Fruit fly (Drosophila melanogaster) whole organism, embryonic: ENCODE results near the gene Ire1.

Experiments used
- Adf1 ChIP-seq: fragments of 200-800 bp; sonication (Bioruptor generic); IDR thresholded peaks from 2 replicates; pipeline ENCODE4 v1.3.6; 2022; ENCODE audit warnings: missing biosample characterization, missing genetic modification characterization
- Aef1 ChIP-seq: fragments of 200-800 bp; sonication (Bioruptor generic); IDR thresholded peaks from 3 replicates; pipeline ENCODE4 v1.3.6; 2022; ENCODE audit warnings: missing biosample characterization, missing genetic modification characterization
- Antp ChIP-seq: fragments of 200-800 bp; sonication (Bioruptor generic); optimal IDR thresholded peaks from 3 replicates; lab custom pipeline; 2016; ENCODE audit warnings: missing biosample characterization, missing genetic modification characterization
- CG12299 ChIP-seq: fragments of 200-800 bp; sonication (Bioruptor generic); optimal IDR thresholded peaks from 2 replicates; lab custom pipeline; 2018; ENCODE audit warnings: missing biosample characterization, mild to moderate bottlenecking, missing genetic modification characterization
- CG16813 ChIP-seq: fragments of 200-800 bp; sonication (Bioruptor generic); IDR thresholded peaks from 3 replicates; pipeline ENCODE4 v1.3.6; 2022; ENCODE audit warnings: missing biosample characterization, missing genetic modification characterization; ENCODE audit not compliant: partially characterized antibody
- CG17328 ChIP-seq: fragments of 200-800 bp; sonication (Bioruptor generic); IDR thresholded peaks from 2 replicates; pipeline ENCODE4 v1.3.6; 2022; ENCODE audit warnings: missing biosample characterization, missing genetic modification characterization
- CG17359 ChIP-seq: fragments of 200-800 bp; sonication (Bioruptor generic); optimal IDR thresholded peaks from 3 replicates; lab custom pipeline; 2018; ENCODE audit warnings: missing biosample characterization, mild to moderate bottlenecking, missing genetic modification characterization, moderate library complexity
- CG1832 ChIP-seq: fragments of 200-800 bp; sonication (Bioruptor generic); optimal IDR thresholded peaks from 2 replicates; lab custom pipeline; 2017; ENCODE audit warnings: missing biosample characterization, mild to moderate bottlenecking, missing genetic modification characterization, inconsistent platforms
- CG3281 ChIP-seq: fragments of 200-800 bp; sonication (Bioruptor generic); optimal IDR thresholded peaks from 3 replicates; lab custom pipeline; 2017; ENCODE audit warnings: missing biosample characterization, mild to moderate bottlenecking, missing genetic modification characterization
- CG3407 ChIP-seq: fragments of 200-800 bp; sonication (Bioruptor generic); optimal IDR thresholded peaks from 2 replicates; lab custom pipeline; 2018; ENCODE audit warnings: missing biosample characterization, mild to moderate bottlenecking, missing genetic modification characterization
- CG4328 ChIP-seq: fragments of 200-800 bp; sonication (Bioruptor generic); optimal IDR thresholded peaks from 3 replicates; lab custom pipeline; 2017; ENCODE audit warnings: missing biosample characterization, missing genetic modification reagents, missing genetic modification characterization
- CG7271 ChIP-seq: fragments of 200-800 bp; sonication (Bioruptor generic); optimal IDR thresholded peaks from 2 replicates; lab custom pipeline; 2018; ENCODE audit warnings: missing biosample characterization, mild to moderate bottlenecking, missing genetic modification characterization, moderate library complexity
- CG8281 ChIP-seq: fragments of 200-800 bp; sonication (Bioruptor generic); optimal IDR thresholded peaks from 2 replicates; lab custom pipeline; 2018; ENCODE audit warnings: missing biosample characterization, mild to moderate bottlenecking, missing genetic modification characterization, moderate library complexity
- CG9932 ChIP-seq: fragments of 200-800 bp; sonication (Bioruptor generic); IDR thresholded peaks from 2 replicates; pipeline ENCODE4 v1.3.6; 2022; ENCODE audit warnings: missing biosample characterization, missing genetic modification characterization
- Chrac-16 ChIP-seq: fragments of 200-800 bp; sonication (Bioruptor generic); optimal IDR thresholded peaks from 3 replicates; lab custom pipeline; 2016; ENCODE audit warnings: missing biosample characterization, missing genetic modification characterization
- CrebB ChIP-seq: fragments of 200-800 bp; sonication (Bioruptor generic); optimal IDR thresholded peaks from 3 replicates; lab custom pipeline; 2018; ENCODE audit warnings: missing biosample characterization, mild to moderate bottlenecking, missing genetic modification characterization
- Dad ChIP-seq: fragments of 200-800 bp; sonication (Bioruptor generic); optimal IDR thresholded peaks from 3 replicates; lab custom pipeline; 2016; ENCODE audit warnings: missing biosample characterization, missing genetic modification characterization
- Fer1 ChIP-seq: fragments of 200-800 bp; sonication (Bioruptor generic); optimal IDR thresholded peaks from 2 replicates; lab custom pipeline; 2017; ENCODE audit warnings: missing biosample characterization, mild to moderate bottlenecking, missing genetic modification characterization
- Fer3 ChIP-seq: fragments of 200-800 bp; sonication (Bioruptor generic); optimal IDR thresholded peaks from 2 replicates; lab custom pipeline; 2018; ENCODE audit warnings: missing biosample characterization, mild to moderate bottlenecking, missing genetic modification characterization, moderate library complexity
- Gsc ChIP-seq: fragments of 200-800 bp; sonication (Bioruptor generic); IDR thresholded peaks from 2 replicates; pipeline ENCODE4 v1.3.6; 2022; ENCODE audit warnings: missing biosample characterization, missing genetic modification characterization
- H2.0 ChIP-seq: fragments of 200-800 bp; sonication (Bioruptor generic); IDR thresholded peaks from 2 replicates; pipeline ENCODE4 v1.3.6; 2022; ENCODE audit warnings: missing biosample characterization, missing genetic modification characterization
- Hand ChIP-seq: fragments of 200-800 bp; sonication (Bioruptor generic); optimal IDR thresholded peaks from 2 replicates; lab custom pipeline; 2017; ENCODE audit warnings: mild to moderate bottlenecking, missing biosample characterization, missing genetic modification reagents, missing genetic modification characterization
- Hey ChIP-seq: fragments of 200-800 bp; sonication (Bioruptor generic); optimal IDR thresholded peaks from 3 replicates; lab custom pipeline; 2018; ENCODE audit warnings: missing biosample characterization, mild to moderate bottlenecking, missing genetic modification characterization
- MESR4 ChIP-seq: fragments of 200-800 bp; sonication (Bioruptor generic); optimal IDR thresholded peaks from 2 replicates; lab custom pipeline; 2018; ENCODE audit warnings: missing biosample characterization, mild to moderate bottlenecking, missing genetic modification characterization, moderate library complexity
- Mrtf ChIP-seq: fragments of 200-800 bp; sonication (Bioruptor generic); IDR thresholded peaks from 3 replicates; pipeline ENCODE4 v1.3.6; 2022; ENCODE audit warnings: missing biosample characterization, missing genetic modification characterization
- NC2β ChIP-seq: fragments of 200-800 bp; sonication (Bioruptor generic); optimal IDR thresholded peaks from 2 replicates; lab custom pipeline; 2016; ENCODE audit warnings: missing biosample characterization, missing genetic modification characterization
- NFAT ChIP-seq: fragments of 200-800 bp; sonication (Bioruptor generic); IDR thresholded peaks from 2 replicates; pipeline ENCODE4 v1.3.6; 2022; ENCODE audit warnings: missing biosample characterization, missing genetic modification characterization
- Nf-YA ChIP-seq: fragments of 200-800 bp; sonication (Bioruptor generic); IDR thresholded peaks from 2 replicates; pipeline ENCODE4 v1.3.6; 2022; ENCODE audit warnings: missing biosample characterization, missing genetic modification characterization
- Oaz ChIP-seq: fragments of 200-800 bp; sonication (Bioruptor generic); IDR thresholded peaks from 2 replicates; pipeline ENCODE4 v1.3.6; 2022; ENCODE audit warnings: missing biosample characterization, missing genetic modification characterization
- Pdp1 ChIP-seq, 2 experiments: fragments of 200-800 bp; sonication (Bioruptor generic); optimal IDR thresholded peaks; 3 replicates each; lab custom pipeline; 2016; ENCODE audit warnings: missing biosample characterization in 2 of 2, missing genetic modification characterization in 2 of 2, mild to moderate bottlenecking in 1 of 2, moderate library complexity in 1 of 2
- Rx ChIP-seq: fragments of 200-800 bp; sonication (Bioruptor generic); IDR thresholded peaks from 2 replicates; pipeline ENCODE4 v1.3.6; 2022; ENCODE audit warnings: missing biosample characterization, missing genetic modification characterization
- Xrp1 ChIP-seq: fragments of 200-800 bp; sonication (Bioruptor generic); IDR thresholded peaks from 2 replicates; pipeline ENCODE4 v1.3.6; 2022; ENCODE audit warnings: missing biosample characterization, missing genetic modification characterization
- ara ChIP-seq: fragments of 200-800 bp; sonication (Bioruptor generic); IDR thresholded peaks from 2 replicates; pipeline ENCODE4 v1.3.6; 2022; ENCODE audit warnings: missing biosample characterization, missing genetic modification characterization
- br ChIP-seq: fragments of >200 bp; optimal IDR thresholded peaks from 2 replicates; lab custom pipeline; 2017
- crol ChIP-seq: fragments of 200-800 bp; sonication (Bioruptor generic); IDR thresholded peaks from 2 replicates; pipeline ENCODE4 v1.3.6; 2022; ENCODE audit warnings: missing biosample characterization, missing genetic modification characterization
- crp ChIP-seq, 2 experiments: fragments of 200-800 bp; sonication (Bioruptor generic); optimal IDR thresholded peaks; 2 replicates in 1 of 2; 3 replicates in 1 of 2; lab custom pipeline; 2017; ENCODE audit warnings: missing biosample characterization in 2 of 2, missing genetic modification characterization in 2 of 2, mild to moderate bottlenecking in 1 of 2, moderate library complexity in 1 of 2
- dati ChIP-seq: fragments of 200-800 bp; sonication (Bioruptor generic); IDR thresholded peaks from 2 replicates; pipeline ENCODE4 v1.3.6; 2022; ENCODE audit warnings: missing biosample characterization, missing genetic modification characterization
- eve ChIP-seq, 2 experiments: fragments of >200 bp; optimal IDR thresholded peaks; 2 replicates each; lab custom pipeline; 2017; ENCODE audit warnings: missing biosample characterization in 2 of 2, missing genetic modification characterization in 2 of 2
- her ChIP-seq: fragments of 200-800 bp; sonication (Bioruptor generic); optimal IDR thresholded peaks from 2 replicates; lab custom pipeline; 2016; ENCODE audit warnings: missing biosample characterization, missing genetic modification characterization
- kah ChIP-seq: fragments of 200-800 bp; sonication (Bioruptor generic); optimal IDR thresholded peaks from 2 replicates; lab custom pipeline; 2018; ENCODE audit warnings: missing biosample characterization, mild to moderate bottlenecking, missing genetic modification characterization
- ken ChIP-seq: fragments of 200-800 bp; sonication (Bioruptor generic); IDR thresholded peaks from 3 replicates; pipeline ENCODE4 v1.3.6; 2022; ENCODE audit warnings: missing biosample characterization, missing genetic modification characterization
- lola ChIP-seq, 3 experiments: fragments of >200 bp in 2 of 3; fragments of 200-800 bp in 1 of 3; sonication (Bioruptor generic) in 1 of 3; optimal IDR thresholded peaks; 2 replicates each; lab custom pipeline; 2017 to 2019; ENCODE audit warnings: missing biosample characterization in 3 of 3, missing genetic modification characterization in 3 of 3, mild to moderate bottlenecking in 1 of 3, moderate library complexity in 1 of 3
- pb ChIP-seq: fragments of 200-800 bp; sonication (Bioruptor generic); optimal IDR thresholded peaks from 3 replicates; lab custom pipeline; 2016; ENCODE audit warnings: missing biosample characterization, missing genetic modification characterization
- repo ChIP-seq: fragments of 200-800 bp; sonication (Bioruptor generic); optimal IDR thresholded peaks from 2 replicates; lab custom pipeline; 2016; ENCODE audit warnings: missing biosample characterization, missing genetic modification characterization
- ro ChIP-seq: fragments of 200-800 bp; sonication (Bioruptor generic); IDR thresholded peaks from 2 replicates; pipeline ENCODE4 v1.3.6; 2022; ENCODE audit warnings: missing biosample characterization, missing genetic modification characterization
- schlank ChIP-seq: fragments of 200-800 bp; sonication (Bioruptor generic); optimal IDR thresholded peaks from 2 replicates; lab custom pipeline; 2018; ENCODE audit warnings: missing biosample characterization, mild to moderate bottlenecking, missing genetic modification characterization
- sim ChIP-seq: fragments of 200-800 bp; sonication (Bioruptor generic); IDR thresholded peaks from 2 replicates; pipeline ENCODE4 v1.3.6; 2022; ENCODE audit warnings: missing biosample characterization, missing genetic modification characterization
- unc-4 ChIP-seq: fragments of 200-800 bp; sonication (Bioruptor generic); IDR thresholded peaks from 2 replicates; pipeline ENCODE4 v1.3.6; 2022; ENCODE audit warnings: missing biosample characterization, missing genetic modification characterization; ENCODE audit not compliant: partially characterized antibody
- vfl ChIP-seq: fragments of 200-800 bp; sonication (Bioruptor generic); optimal IDR thresholded peaks from 2 replicates; lab custom pipeline; 2016; ENCODE audit warnings: missing biosample characterization, missing genetic modification characterization

Gene Ire1

dm6 chr3R:19860996-19861719 is at the start of gene Ire1, which contains the start of gene Mrm2 (continued):
- TF ChIP-seq Hand (GFP tag; lab: Kevin White, UChicago) (no peak), Gsc (peak; percentile 58; the same call in 1 of the 2 replicates), CG9932 (GFP tag; lab: Robert Waterston, UW) (peak; percentile 93), H2.0 (GFP tag; lab: Robert Waterston, UW) (peak; percentile 80), crp (GFP tag; optimal IDR thresholded peaks at IDR 0.05; lab: Kevin White, UChicago) (peak in 1 of 2 experiments; percentile 51), repo (GFP tag; lab: Kevin White, UChicago) (peak; percentile 75), ken (GFP tag; lab: Robert Waterston, UW) (peak; percentile 79), CG4328 (GFP tag; lab: Kevin White, UChicago) (peak; percentile 67), CG8281 (peak; percentile 49), Rx (GFP tag; lab: Robert Waterston, UW) (peak; percentile 84), sim (GFP tag; lab: Robert Waterston, UW) (no peak), NC2β (GFP tag; lab: Kevin White, UChicago) (peak; percentile 91), CG3407 (GFP tag; lab: Kevin White, UChicago) (peak; percentile 67), CG1832 (GFP tag; lab: Kevin White, UChicago) (no peak), crol (GFP tag; lab: Robert Waterston, UW) (peak; percentile 92), CG16813 (GFP tag; lab: Robert Waterston, UW) (peak; percentile 72), dati (no peak), Mrtf (GFP tag; lab: Robert Waterston, UW) (peak; percentile 80), ara (GFP tag; lab: Robert Waterston, UW) (peak; percentile 65; the same call in 1 of the 2 replicates), Dad (GFP tag; lab: Kevin White, UChicago) (peak; percentile 68), CrebB (tag; lab: Kevin White, UChicago) (peak; percentile 55), Xrp1 (GFP tag; lab: Robert Waterston, UW) (peak; percentile 64; the same call in 1 of the 2 replicates), eve (GFP tag; optimal IDR thresholded peaks at IDR 0.05; lab: Kevin White, UChicago) (no peak), vfl (GFP tag; lab: Kevin White, UChicago) (peak; percentile 85), br (lab: Kevin White, UChicago) (no peak), CG7271 (peak; percentile 33), Nf-YA (GFP tag; lab: Robert Waterston, UW) (peak; percentile 51; the same call in 1 of the 2 replicates), Pdp1 (GFP tag; optimal IDR thresholded peaks at IDR 0.05; lab: Kevin White, UChicago) (peak; percentile 92 to 93), unc-4 (GFP tag; lab: Robert Waterston, UW) (peak; percentile 79), CG3281 (GFP tag; lab: Kevin White, UChicago) (peak; percentile 38), Aef1 (peak; percentile 77), lola (GFP tag; optimal IDR thresholded peaks at IDR 0.05; lab: Kevin White, UChicago) (peak in 2 of 3 experiments; percentile 79 to 100), Antp (GFP tag; lab: Kevin White, UChicago) (peak; percentile 90), Chrac-16 (GFP tag; lab: Kevin White, UChicago) (peak; percentile 78), Hey (tag; lab: Kevin White, UChicago) (no peak), schlank (tag; lab: Kevin White, UChicago) (peak; percentile 39), MESR4 (GFP tag; lab: Kevin White, UChicago) (peak; percentile 92), Adf1 (peak; percentile 38; the same call in 1 of the 2 replicates), ro (no peak), CG17359 (peak; percentile 71), pb (GFP tag; lab: Kevin White, UChicago) (peak; percentile 82), NFAT (GFP tag; lab: Robert Waterston, UW) (peak; percentile 81), kah (GFP tag; lab: Kevin White, UChicago) (peak; percentile 38), Fer3 (tag; lab: Kevin White, UChicago) (peak; percentile 70), Fer1 (GFP tag; lab: Kevin White, UChicago) (peak; percentile 57), her (GFP tag; lab: Kevin White, UChicago) (peak; percentile 81), Oaz (GFP tag; lab: Robert Waterston, UW) (peak; percentile 56), CG17328 (GFP tag; lab: Robert Waterston, UW) (peak; percentile 75), CG12299 (tag; lab: Kevin White, UChicago) (peak; percentile 51)
